Fruit fly (Drosophila melanogaster): ENCODE measurements around the gene CG33658.
A peak's percentile ranks its signal among the peaks of the same experiment; 100 is the strongest.

Gene CG33658

dm6 chr3R:24816993-24817854 is 23.7 kb downstream of the CG33658 start, which contains the start of the genes CG5808 and Saf-B (continued):
- TF ChIP-seq gro (GFP tag; optimal IDR thresholded peaks at IDR 0.05) (no peak), Spps (tag; optimal IDR thresholded peaks at IDR 0.05) (peak; percentile 8), CG8290 (GFP tag; optimal IDR thresholded peaks at IDR 0.05) (peak; percentile 96), CG8290 (tag; optimal IDR thresholded peaks at IDR 0.05) (peak in 1 of 2 experiments; percentile 98), lbe (GFP tag; optimal IDR thresholded peaks at IDR 0.05) (no peak), CG4328 (GFP tag; optimal IDR thresholded peaks at IDR 0.05) (no peak), CG10979 (tag; optimal IDR thresholded peaks at IDR 0.05) (peak; percentile 28), Nf-YB (GFP tag; optimal IDR thresholded peaks at IDR 0.05) (no peak), psq (GFP tag; optimal IDR thresholded peaks at IDR 0.05) (no peak), pb (GFP tag; optimal IDR thresholded peaks at IDR 0.05) (no peak), CG33213 (GFP tag; optimal IDR thresholded peaks at IDR 0.05) (no peak), Doc3 (GFP tag; IDR thresholded peaks at IDR 0.05; ENCODE audit: partially characterized antibody) (peak; percentile 79), CG14667 (GFP tag; IDR thresholded peaks at IDR 0.05) (peak; percentile 38; the same call in 1 of the 2 replicates), CG11696 (GFP tag; IDR thresholded peaks at IDR 0.05) (no peak), jumu (GFP tag; optimal IDR thresholded peaks at IDR 0.05) (no peak), CG6813 (GFP tag; optimal IDR thresholded peaks at IDR 0.05) (no peak), CG10274 (GFP tag; optimal IDR thresholded peaks at IDR 0.05) (no peak), D19B (GFP tag; optimal IDR thresholded peaks at IDR 0.05) (no peak), nau (GFP tag; optimal IDR thresholded peaks at IDR 0.05) (no peak), fd96Cb (tag; optimal IDR thresholded peaks at IDR 0.05) (peak; percentile 38), D (optimal IDR thresholded peaks at IDR 0.05) (no peak), D (GFP tag; optimal IDR thresholded peaks at IDR 0.05) (peak; percentile 27), sr (GFP tag; IDR thresholded peaks at IDR 0.05) (no peak), tup (GFP tag; optimal IDR thresholded peaks at IDR 0.05) (no peak), hkb (optimal IDR thresholded peaks at IDR 0.05) (no peak), hkb (GFP tag; IDR thresholded peaks at IDR 0.05) (no peak), CG8765 (GFP tag; IDR thresholded peaks at IDR 0.05) (no peak), CG1529 (GFP tag; optimal IDR thresholded peaks at IDR 0.05) (no peak), CG31441 (GFP tag; IDR thresholded peaks at IDR 0.05) (no peak), Asciz (GFP tag; optimal IDR thresholded peaks at IDR 0.05) (no peak), CG6791 (GFP tag; IDR thresholded peaks at IDR 0.05; ENCODE audit: partially characterized antibody) (peak; percentile 89), CG2712 (tag; optimal IDR thresholded peaks at IDR 0.05) (peak; percentile 61), crp (GFP tag; optimal IDR thresholded peaks at IDR 0.05) (peak in 1 of 2 experiments; percentile 37), ERR (GFP tag; optimal IDR thresholded peaks at IDR 0.05) (no peak), CG18262 (tag; optimal IDR thresholded peaks at IDR 0.05) (no peak), lov (optimal IDR thresholded peaks at IDR 0.05) (no peak), lov (GFP tag; IDR thresholded peaks at IDR 0.05) (no peak), gt (GFP tag; IDR thresholded peaks at IDR 0.05) (no peak), repo (GFP tag; optimal IDR thresholded peaks at IDR 0.05) (no peak), CG8359 (GFP tag; optimal IDR thresholded peaks at IDR 0.05; ENCODE audit: borderline replicate concordance) (no peak), Fer3 (tag; optimal IDR thresholded peaks at IDR 0.05) (peak; percentile 19), phol (tag; optimal IDR thresholded peaks at IDR 0.05) (peak; percentile 94), nerfin-1 (tag; optimal IDR thresholded peaks at IDR 0.05) (peak; percentile 49), Sry-β (GFP tag; optimal IDR thresholded peaks at IDR 0.05) (peak; percentile 10), CG8281 (tag; optimal IDR thresholded peaks at IDR 0.05) (no peak), Hr51 (GFP tag; optimal IDR thresholded peaks at IDR 0.05) (no peak), Mad (GFP tag; optimal IDR thresholded peaks at IDR 0.05) (no peak), hth (optimal IDR thresholded peaks at IDR 0.05) (no peak), klu (GFP tag; IDR thresholded peaks at IDR 0.05) (no peak; the same call in 1 of the 2 replicates), crol (GFP tag; IDR thresholded peaks at IDR 0.05) (no peak)
